Fruit fly (Drosophila melanogaster): ENCODE data around the gene CalpB.

Gene CalpB

DNA sequence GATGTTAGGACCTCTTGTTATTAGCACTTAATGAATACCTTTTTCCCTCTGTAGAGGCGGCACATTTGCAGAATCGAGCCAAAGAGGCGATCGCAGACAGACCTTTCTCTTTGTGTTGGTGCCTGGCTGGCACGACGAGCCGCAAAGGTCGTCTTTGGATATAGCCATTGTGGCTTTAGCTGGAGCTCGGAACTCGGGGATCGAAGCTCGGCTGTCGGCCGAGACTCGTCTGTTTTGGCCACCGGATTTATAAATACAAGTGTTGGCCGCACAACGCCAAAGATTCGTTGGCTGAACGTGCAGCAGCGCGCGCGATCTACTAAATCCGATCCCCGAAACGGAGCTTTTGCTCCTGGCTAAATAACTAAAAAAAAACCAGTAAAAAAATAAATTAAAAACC is 9.9 kb upstream of the CalpB start, which contains the start of gene CG34382:
CG34382 (plus strand) TSS at position 301 of the 400 bp plus-strand sequence.
- TF ChIP-seq Mnt (GFP tag; optimal IDR thresholded peaks at IDR 0.05) (no peak), CG7045 (GFP tag; optimal IDR thresholded peaks at IDR 0.05) (no peak), Crg-1 (GFP tag; optimal IDR thresholded peaks at IDR 0.05) (no peak), Clk (GFP tag; optimal IDR thresholded peaks at IDR 0.05) (no peak)

dm6 chr3L:9893983-9894382 is 5.4 kb downstream of the CalpB start:
- no peak for TF ChIP-seq Clk (GFP tag; optimal IDR thresholded peaks at IDR 0.05)
- TF ChIP-seq CG14711 (tag; optimal IDR thresholded peaks at IDR 0.05): no peak
- no peak for TF ChIP-seq Hr96 (GFP tag; optimal IDR thresholded peaks at IDR 0.05)
- TF ChIP-seq pad (GFP tag; optimal IDR thresholded peaks at IDR 0.05): no peak
- no peak for TF ChIP-seq toe (GFP tag; optimal IDR thresholded peaks at IDR 0.05)
- no peak for TF ChIP-seq ovo (GFP tag; optimal IDR thresholded peaks at IDR 0.05)
- TF ChIP-seq CG7045 (GFP tag; optimal IDR thresholded peaks at IDR 0.05): no peak
- no peak for TF ChIP-seq CG1620 (GFP tag; optimal IDR thresholded peaks at IDR 0.05)
- no peak for TF ChIP-seq cnc (optimal IDR thresholded peaks at IDR 0.05)
- TF ChIP-seq CG11617 (GFP tag; optimal IDR thresholded peaks at IDR 0.05): no peak
- no peak for TF ChIP-seq bab1 (GFP tag; optimal IDR thresholded peaks at IDR 0.05)
- TF ChIP-seq CG5204 (GFP tag; optimal IDR thresholded peaks at IDR 0.05): no peak
- TF ChIP-seq Mnt (GFP tag; optimal IDR thresholded peaks at IDR 0.05): no peak
- TF ChIP-seq tj (GFP tag; optimal IDR thresholded peaks at IDR 0.05): no peak
- TF ChIP-seq kay (GFP tag; ENCODE audit: borderline replicate concordance): no peak
- TF ChIP-seq cic (GFP tag; optimal IDR thresholded peaks at IDR 0.05): no peak

DNA sequence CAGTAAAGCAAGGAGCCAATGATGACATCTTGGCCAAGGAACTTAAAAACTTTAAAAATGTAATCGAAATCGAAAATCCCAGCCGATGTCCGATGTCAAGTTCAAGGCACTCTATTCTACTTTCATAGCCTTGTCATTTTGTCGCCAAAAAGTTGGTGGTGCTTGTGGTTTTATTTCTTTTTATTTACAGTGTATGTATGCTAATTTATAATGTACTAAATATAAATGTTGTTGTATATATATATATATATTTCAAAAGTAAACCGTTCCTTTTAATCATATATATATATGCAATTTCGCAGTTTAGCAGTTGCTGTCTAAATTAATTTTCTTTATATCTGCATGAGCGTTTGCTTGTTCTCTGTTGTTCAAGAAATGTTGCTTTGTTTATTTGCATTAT is 6.1 kb downstream of the CalpB start, which contains the start of the genes CG6709 and Hez:
CG6709 (minus strand) TSS at position 101 of the 400 bp plus-strand sequence.
Hez (minus strand) TSS at position 101 of the 400 bp plus-strand sequence.
- TF ChIP-seq kay (GFP tag; ENCODE audit: borderline replicate concordance) (peak; percentile 85), CG1620 (GFP tag; optimal IDR thresholded peaks at IDR 0.05) (no peak)

dm6 chr3L:9897164-9897783 is 8.7 kb downstream of the CalpB start:
- TF ChIP-seq cic (GFP tag; optimal IDR thresholded peaks at IDR 0.05) (peak; percentile 70), CG33017 (tag; optimal IDR thresholded peaks at IDR 0.05) (no peak), tj (GFP tag; optimal IDR thresholded peaks at IDR 0.05) (peak; percentile 8), Mnt (GFP tag; optimal IDR thresholded peaks at IDR 0.05) (no peak), CG12768 (GFP tag; optimal IDR thresholded peaks at IDR 0.05) (no peak), CG5204 (GFP tag; optimal IDR thresholded peaks at IDR 0.05) (no peak), pad (GFP tag; optimal IDR thresholded peaks at IDR 0.05) (no peak), Crg-1 (GFP tag; optimal IDR thresholded peaks at IDR 0.05) (no peak), CG11617 (GFP tag; optimal IDR thresholded peaks at IDR 0.05) (no peak), CG7101 (tag; optimal IDR thresholded peaks at IDR 0.05) (no peak), kay (GFP tag; ENCODE audit: borderline replicate concordance) (peak; percentile 94), ovo (GFP tag; optimal IDR thresholded peaks at IDR 0.05) (no peak)

- peak; percentile 49 for TF ChIP-seq Mnt (GFP tag; optimal IDR thresholded peaks at IDR 0.05)
- TF ChIP-seq CG1620 (GFP tag; optimal IDR thresholded peaks at IDR 0.05): peak; percentile 25
- TF ChIP-seq Crg-1 (GFP tag; optimal IDR thresholded peaks at IDR 0.05): peak; percentile 34
- TF ChIP-seq toe (GFP tag; optimal IDR thresholded peaks at IDR 0.05): peak; percentile 44
- no peak for TF ChIP-seq CG5204 (GFP tag; optimal IDR thresholded peaks at IDR 0.05)
- peak; percentile 23 for TF ChIP-seq tj (GFP tag; optimal IDR thresholded peaks at IDR 0.05)
- peak; percentile 9 for TF ChIP-seq CG7045 (GFP tag; optimal IDR thresholded peaks at IDR 0.05)
- no peak for TF ChIP-seq pad (GFP tag; optimal IDR thresholded peaks at IDR 0.05)
- TF ChIP-seq Clk (GFP tag; optimal IDR thresholded peaks at IDR 0.05): no peak
Observed at dm6 chr3L:9898355-9898754, 9.8 kb downstream of the CalpB start, which contains the start of the genes CG6707 and CG46387. CG6707 (minus strand) TSS chr3L:9898575. CG46387 (plus strand) TSS chr3L:9898626.

- peak; percentile 32 for TF ChIP-seq cic (GFP tag; optimal IDR thresholded peaks at IDR 0.05)
- TF ChIP-seq tj (GFP tag; optimal IDR thresholded peaks at IDR 0.05): no peak
- peak; percentile 0 for TF ChIP-seq Mnt (GFP tag; optimal IDR thresholded peaks at IDR 0.05)
- peak; percentile 29 for TF ChIP-seq CG12768 (GFP tag; optimal IDR thresholded peaks at IDR 0.05)
- peak; percentile 64 for TF ChIP-seq toe (GFP tag; optimal IDR thresholded peaks at IDR 0.05)
- peak; percentile 61 for TF ChIP-seq CG33017 (tag; optimal IDR thresholded peaks at IDR 0.05)
- TF ChIP-seq CG5204 (GFP tag; optimal IDR thresholded peaks at IDR 0.05): peak; percentile 60
- peak; percentile 43 for TF ChIP-seq pad (GFP tag; optimal IDR thresholded peaks at IDR 0.05)
- TF ChIP-seq ovo (GFP tag; optimal IDR thresholded peaks at IDR 0.05): peak; percentile 3
- peak; percentile 67 for TF ChIP-seq Hr96 (GFP tag; optimal IDR thresholded peaks at IDR 0.05)
- peak; percentile 65 for TF ChIP-seq CG1620 (GFP tag; optimal IDR thresholded peaks at IDR 0.05)
- TF ChIP-seq CG7101 (tag; optimal IDR thresholded peaks at IDR 0.05): peak; percentile 53
- peak; percentile 32 for TF ChIP-seq CG14711 (tag; optimal IDR thresholded peaks at IDR 0.05)
- peak; percentile 50 for TF ChIP-seq Crg-1 (GFP tag; optimal IDR thresholded peaks at IDR 0.05)
- no peak for TF ChIP-seq CG11617 (GFP tag; optimal IDR thresholded peaks at IDR 0.05)
- no peak for TF ChIP-seq kay (GFP tag; ENCODE audit: borderline replicate concordance)
- TF ChIP-seq cnc (optimal IDR thresholded peaks at IDR 0.05): no peak
- peak; percentile 10 for TF ChIP-seq Clk (GFP tag; optimal IDR thresholded peaks at IDR 0.05)
Observed at dm6 chr3L:9899046-9899659, 10.6 kb downstream of the CalpB start, which contains the start of gene nudE. nudE (plus strand) TSS chr3L:9899241.

Measured in whole organism, adult.